Fruit fly (Drosophila melanogaster) whole organism, embryonic: Measurements from ENCODE around the gene PolD2.

Experiments
- Abd-B ChIP-seq: fragments of 200-800 bp; sonication (Bioruptor generic); optimal IDR thresholded peaks from 2 replicates; lab custom pipeline; 2018; ENCODE audit warnings: missing biosample characterization, mild to moderate bottlenecking, missing genetic modification characterization, moderate library complexity
- Bdp1 ChIP-seq: fragments of 200-800 bp; sonication (Bioruptor generic); optimal IDR thresholded peaks from 3 replicates; lab custom pipeline; 2016; ENCODE audit warnings: missing biosample characterization, missing genetic modification characterization
- CG10959 ChIP-seq: fragments of 200-800 bp; sonication (Bioruptor generic); IDR thresholded peaks from 2 replicates; pipeline ENCODE4 v1.3.6; 2022; ENCODE audit warnings: missing biosample characterization, missing genetic modification characterization
- CG12219 ChIP-seq: fragments of 200-800 bp; sonication (Bioruptor generic); optimal IDR thresholded peaks from 3 replicates; lab custom pipeline; 2018; ENCODE audit warnings: missing biosample characterization, mild to moderate bottlenecking, missing genetic modification characterization
- CG12236 ChIP-seq: fragments of 200-800 bp; sonication (Bioruptor generic); optimal IDR thresholded peaks from 2 replicates; lab custom pipeline; 2016; ENCODE audit warnings: missing biosample characterization, missing genetic modification characterization
- CG13123 ChIP-seq: fragments of 200-800 bp; sonication (Bioruptor generic); optimal IDR thresholded peaks from 2 replicates; lab custom pipeline; 2016; ENCODE audit warnings: missing biosample characterization, missing genetic modification characterization
- CG15073 ChIP-seq: fragments of 200-800 bp; sonication (Bioruptor generic); optimal IDR thresholded peaks from 2 replicates; lab custom pipeline; 2016; ENCODE audit warnings: missing biosample characterization, missing genetic modification characterization
- CG1832 ChIP-seq: fragments of 200-800 bp; sonication (Bioruptor generic); optimal IDR thresholded peaks from 2 replicates; lab custom pipeline; 2017; ENCODE audit warnings: missing biosample characterization, mild to moderate bottlenecking, missing genetic modification characterization, inconsistent platforms
- CG18764 ChIP-seq: fragments of 200-800 bp; sonication (Bioruptor generic); optimal IDR thresholded peaks from 3 replicates; lab custom pipeline; 2016; ENCODE audit warnings: missing biosample characterization, missing genetic modification characterization
- CG2875 ChIP-seq: fragments of 200-800 bp; sonication (Bioruptor generic); optimal IDR thresholded peaks from 2 replicates; lab custom pipeline; 2017; ENCODE audit warnings: missing biosample characterization, mild to moderate bottlenecking, missing genetic modification characterization, missing genetic modification reagents
- CG3163 ChIP-seq: fragments of 200-800 bp; sonication (Bioruptor generic); optimal IDR thresholded peaks from 3 replicates; lab custom pipeline; 2016; ENCODE audit warnings: missing biosample characterization, missing genetic modification characterization
- CG32532 ChIP-seq: fragments of 200-800 bp; sonication (Bioruptor generic); IDR thresholded peaks from 2 replicates; pipeline ENCODE4 v1.3.6; 2022; ENCODE audit warnings: missing biosample characterization, missing genetic modification characterization
- CG32772 ChIP-seq: fragments of 200-800 bp; sonication (Bioruptor generic); IDR thresholded peaks from 2 replicates; pipeline ENCODE4 v1.3.6; 2022; ENCODE audit warnings: missing biosample characterization, missing genetic modification characterization
- CG33213 ChIP-seq: fragments of 200-800 bp; sonication (Bioruptor generic); optimal IDR thresholded peaks from 3 replicates; lab custom pipeline; 2016; ENCODE audit warnings: missing biosample characterization, missing genetic modification characterization
- CG3726 ChIP-seq: fragments of 200-800 bp; sonication (Bioruptor generic); IDR thresholded peaks from 3 replicates; pipeline ENCODE4, ENCODE4 v1.3.6; 2022; ENCODE audit warnings: missing biosample characterization, missing genetic modification characterization
- CG4730 ChIP-seq: fragments of 200-800 bp; sonication (Bioruptor generic); IDR thresholded peaks from 2 replicates; pipeline ENCODE4 v1.3.6; 2022; ENCODE audit warnings: missing biosample characterization, missing genetic modification characterization
- CG5953 ChIP-seq: fragments of 200-800 bp; sonication (Bioruptor generic); IDR thresholded peaks from 2 replicates; pipeline ENCODE4 v1.3.6; 2022; ENCODE audit warnings: missing biosample characterization, missing genetic modification characterization
- CG6654 ChIP-seq: fragments of 200-800 bp; sonication (Bioruptor generic); optimal IDR thresholded peaks from 2 replicates; lab custom pipeline; 2017; ENCODE audit warnings: missing biosample characterization, mild to moderate bottlenecking, missing genetic modification characterization
- CG6813 ChIP-seq: fragments of 200-800 bp; sonication (Bioruptor generic); optimal IDR thresholded peaks from 2 replicates; lab custom pipeline; 2017; ENCODE audit warnings: missing biosample characterization, missing genetic modification characterization, mild to moderate bottlenecking, moderate library complexity, missing genetic modification reagents
- CG7357 ChIP-seq: fragments of 200-800 bp; sonication (Bioruptor generic); IDR thresholded peaks from 3 replicates; pipeline ENCODE4 v1.3.6; 2022; ENCODE audit warnings: missing biosample characterization, missing genetic modification characterization
- CoRest ChIP-seq: fragments of 200-800 bp; sonication (Bioruptor generic); optimal IDR thresholded peaks from 3 replicates; lab custom pipeline; 2018; ENCODE audit warnings: missing biosample characterization, mild to moderate bottlenecking, missing genetic modification characterization, moderate library complexity
- D19A ChIP-seq: fragments of 200-800 bp; optimal IDR thresholded peaks from 3 replicates; lab custom pipeline; 2019; ENCODE audit warnings: missing biosample characterization, mild to moderate bottlenecking, missing genetic modification characterization, moderate library complexity
- D19B ChIP-seq: fragments of 200-800 bp; sonication (Bioruptor generic); optimal IDR thresholded peaks from 2 replicates; lab custom pipeline; 2017; ENCODE audit warnings: missing biosample characterization, mild to moderate bottlenecking, missing genetic modification characterization
- ERR ChIP-seq: fragments of 200-800 bp; sonication (Bioruptor generic); optimal IDR thresholded peaks from 2 replicates; lab custom pipeline; 2016; ENCODE audit warnings: missing biosample characterization, missing genetic modification characterization
- Gsc ChIP-seq: fragments of 200-800 bp; sonication (Bioruptor generic); IDR thresholded peaks from 2 replicates; pipeline ENCODE4 v1.3.6; 2022; ENCODE audit warnings: missing biosample characterization, missing genetic modification characterization
- Gug ChIP-seq: fragments of 200-800 bp; sonication (Bioruptor generic); IDR thresholded peaks from 4 replicates; pipeline ENCODE4 v1.3.6; 2022; ENCODE audit warnings: missing biosample characterization, missing genetic modification characterization
- HLHmδ ChIP-seq: fragments of 200-800 bp; sonication (Bioruptor generic); optimal IDR thresholded peaks from 2 replicates; lab custom pipeline; 2018; ENCODE audit warnings: missing biosample characterization, mild to moderate bottlenecking, missing genetic modification characterization, moderate library complexity
- Lim3 ChIP-seq: fragments of 200-800 bp; sonication (Bioruptor generic); IDR thresholded peaks from 2 replicates; pipeline ENCODE4 v1.3.6; 2022; ENCODE audit warnings: missing biosample characterization, missing genetic modification characterization
- TFAM ChIP-seq: fragments of 200-800 bp; sonication (Bioruptor generic); optimal IDR thresholded peaks from 2 replicates; lab custom pipeline; 2017; ENCODE audit warnings: missing biosample characterization, missing genetic modification characterization, inconsistent platforms
- amos ChIP-seq: fragments of 200-800 bp; sonication (Bioruptor generic); IDR thresholded peaks from 2 replicates; pipeline ENCODE4 v1.3.6; 2022; ENCODE audit warnings: missing biosample characterization, missing genetic modification characterization; ENCODE audit not compliant: partially characterized antibody
- ara ChIP-seq: fragments of 200-800 bp; sonication (Bioruptor generic); IDR thresholded peaks from 2 replicates; pipeline ENCODE4 v1.3.6; 2022; ENCODE audit warnings: missing biosample characterization, missing genetic modification characterization
- ci ChIP-seq: fragments of 200-800 bp; sonication (Bioruptor generic); IDR thresholded peaks from 3 replicates; pipeline ENCODE4 v1.3.6; 2022; ENCODE audit warnings: missing biosample characterization, missing genetic modification characterization
- crc ChIP-seq: fragments of 200-800 bp; sonication (Bioruptor generic); optimal IDR thresholded peaks from 2 replicates; lab custom pipeline; 2016; ENCODE audit warnings: missing biosample characterization, missing genetic modification characterization
- crol ChIP-seq: fragments of 200-800 bp; sonication (Bioruptor generic); IDR thresholded peaks from 2 replicates; pipeline ENCODE4 v1.3.6; 2022; ENCODE audit warnings: missing biosample characterization, missing genetic modification characterization
- gro ChIP-seq: fragments of 200-800 bp; sonication (Bioruptor generic); optimal IDR thresholded peaks from 2 replicates; lab custom pipeline; 2016; ENCODE audit warnings: missing biosample characterization, missing genetic modification characterization
- ind ChIP-seq: fragments of 200-800 bp; sonication (Bioruptor generic); optimal IDR thresholded peaks from 3 replicates; lab custom pipeline; 2016; ENCODE audit warnings: missing biosample characterization, missing genetic modification characterization
- insv ChIP-seq, 2 experiments: fragments of 200-800 bp; sonication (Bioruptor generic); optimal IDR thresholded peaks; 3 replicates each; lab custom pipeline; 2016 to 2018; ENCODE audit warnings: missing biosample characterization in 2 of 2, missing genetic modification characterization in 2 of 2
- inv ChIP-seq: fragments of 200-800 bp; sonication (Bioruptor generic); IDR thresholded peaks from 2 replicates; pipeline ENCODE4 v1.3.6; 2022; ENCODE audit warnings: missing biosample characterization, missing genetic modification characterization; ENCODE audit not compliant: partially characterized antibody
- knrl ChIP-seq: fragments of 200-800 bp; sonication (Bioruptor generic); IDR thresholded peaks from 3 replicates; pipeline ENCODE4 v1.3.6; 2022; ENCODE audit warnings: missing biosample characterization, missing genetic modification characterization; ENCODE audit not compliant: partially characterized antibody
- lola ChIP-seq, 3 experiments: fragments of >200 bp in 2 of 3; fragments of 200-800 bp in 1 of 3; sonication (Bioruptor generic) in 1 of 3; optimal IDR thresholded peaks; 2 replicates each; lab custom pipeline; 2017 to 2019; ENCODE audit warnings: missing biosample characterization in 3 of 3, missing genetic modification characterization in 3 of 3, mild to moderate bottlenecking in 1 of 3, moderate library complexity in 1 of 3
- mirr ChIP-seq: fragments of 200-800 bp; sonication (Bioruptor generic); optimal IDR thresholded peaks from 3 replicates; lab custom pipeline; 2018; ENCODE audit warnings: missing biosample characterization, mild to moderate bottlenecking, missing genetic modification characterization
- mld ChIP-seq: fragments of 200-800 bp; sonication (Bioruptor generic); IDR thresholded peaks from 3 replicates; pipeline ENCODE4 v1.3.6; 2022; ENCODE audit warnings: missing biosample characterization, missing genetic modification characterization; ENCODE audit not compliant: partially characterized antibody
- nmo ChIP-seq: fragments of 200-800 bp; sonication (Bioruptor generic); optimal IDR thresholded peaks from 2 replicates; lab custom pipeline; 2018; ENCODE audit warnings: missing biosample characterization, mild to moderate bottlenecking, missing genetic modification characterization, moderate library complexity
- run ChIP-seq: fragments of 200-800 bp; sonication (Bioruptor generic); optimal IDR thresholded peaks from 3 replicates; lab custom pipeline; 2018; ENCODE audit warnings: missing biosample characterization, mild to moderate bottlenecking, missing genetic modification characterization
- sc ChIP-seq, 3 experiments: fragments of >200 bp in 2 of 3; fragments of 200-800 bp in 1 of 3; sonication (Bioruptor generic) in 1 of 3; optimal IDR thresholded peaks; 2 replicates in 2 of 3; 3 replicates in 1 of 3; lab custom pipeline; 2017; ENCODE audit warnings: mild to moderate bottlenecking in 1 of 3, missing biosample characterization in 1 of 3, missing genetic modification characterization in 1 of 3, missing genetic modification reagents in 1 of 3
- so ChIP-seq: fragments of 200-800 bp; sonication (Bioruptor generic); IDR thresholded peaks from 3 replicates; pipeline ENCODE4 v1.3.6; 2022; ENCODE audit warnings: missing biosample characterization, missing genetic modification characterization
- ssp ChIP-seq: fragments of 200-800 bp; sonication (Bioruptor generic); IDR thresholded peaks from 2 replicates; pipeline ENCODE4 v1.3.6; 2022; ENCODE audit warnings: missing biosample characterization, missing genetic modification characterization
- tna ChIP-seq: fragments of 200-800 bp; sonication (Bioruptor generic); IDR thresholded peaks from 2 replicates; pipeline ENCODE4 v1.3.6; 2022; ENCODE audit warnings: missing biosample characterization, missing genetic modification characterization; ENCODE audit not compliant: partially characterized antibody
- unpg ChIP-seq: fragments of 200-800 bp; sonication (Bioruptor generic); optimal IDR thresholded peaks from 3 replicates; lab custom pipeline; 2018; ENCODE audit warnings: missing biosample characterization, mild to moderate bottlenecking, missing genetic modification characterization, moderate library complexity
- vfl ChIP-seq: fragments of 200-800 bp; sonication (Bioruptor generic); optimal IDR thresholded peaks from 2 replicates; lab custom pipeline; 2016; ENCODE audit warnings: missing biosample characterization, missing genetic modification characterization

PolD2 gene

dm6 chr3L:1808631-1809030, 33.2 kb downstream of the PolD2 start (continued):
- TF ChIP-seq ind: peak; percentile 91
- TF ChIP-seq knrl: no peak
- peak; percentile 77 for TF ChIP-seq CG7357
- TF ChIP-seq CG6654 (GFP tag; lab: Kevin White, UChicago): peak; percentile 31
- peak; percentile 90 for TF ChIP-seq CoRest (tag; lab: Kevin White, UChicago)
- TF ChIP-seq ERR (GFP tag; lab: Kevin White, UChicago): peak; percentile 81
- no peak for TF ChIP-seq crol (GFP tag; lab: Robert Waterston, UW)
- TF ChIP-seq CG12219: peak; percentile 91
- TF ChIP-seq CG1832 (GFP tag; lab: Kevin White, UChicago): no peak
- peak; percentile 78 for TF ChIP-seq Gsc (GFP tag; lab: Robert Waterston, UW)
- peak; percentile 84 for TF ChIP-seq CG10959
- TF ChIP-seq CG6813 (GFP tag; lab: Kevin White, UChicago): peak; percentile 78
- TF ChIP-seq run (tag; lab: Kevin White, UChicago): peak; percentile 74
- TF ChIP-seq Bdp1 (GFP tag; lab: Kevin White, UChicago): peak; percentile 73
- peak; percentile 80 for TF ChIP-seq CG18764 (GFP tag; lab: Kevin White, UChicago)
- peak; percentile 83 for TF ChIP-seq CG5953
- peak; percentile 93 for TF ChIP-seq CG32532 (GFP tag; lab: Robert Waterston, UW)
- TF ChIP-seq TFAM: peak; percentile 26
- TF ChIP-seq CG4730: peak; percentile 92
- TF ChIP-seq ssp: peak; percentile 82
- TF ChIP-seq CG12236 (GFP tag; lab: Kevin White, UChicago): peak; percentile 73
- TF ChIP-seq gro (GFP tag; lab: Kevin White, UChicago): peak; percentile 90
- peak; percentile 88 for TF ChIP-seq ara (GFP tag; lab: Robert Waterston, UW)
- TF ChIP-seq CG2875 (GFP tag; lab: Kevin White, UChicago): peak; percentile 79
- TF ChIP-seq so (GFP tag; lab: Robert Waterston, UW): peak; percentile 93
- TF ChIP-seq crc: peak; percentile 82
- no peak for TF ChIP-seq mld
- peak; percentile 83 for TF ChIP-seq CG32772 (GFP tag; lab: Robert Waterston, UW)
- TF ChIP-seq tna (GFP tag; lab: Robert Waterston, UW): no peak
- TF ChIP-seq lola (GFP tag; optimal IDR thresholded peaks at IDR 0.05; lab: Kevin White, UChicago): peak in 1 of 3 experiments; percentile 64
- TF ChIP-seq D19A (tag; lab: Kevin White, UChicago): no peak
- TF ChIP-seq insv (GFP tag; optimal IDR thresholded peaks at IDR 0.05; lab: Kevin White, UChicago): no peak
- peak; percentile 81 for TF ChIP-seq CG13123 (GFP tag; lab: Kevin White, UChicago)
- peak; percentile 28 for TF ChIP-seq CG15073
- peak; percentile 87 for TF ChIP-seq CG33213
- peak; percentile 90 for TF ChIP-seq Abd-B (GFP tag; lab: Kevin White, UChicago)
- peak; percentile 70 for TF ChIP-seq D19B
- TF ChIP-seq Gug (GFP tag; lab: Robert Waterston, UW): peak; percentile 91
- no peak for TF ChIP-seq sc (optimal IDR thresholded peaks at IDR 0.05; lab: Kevin White, UChicago)
- no peak for TF ChIP-seq sc (GFP tag; optimal IDR thresholded peaks at IDR 0.05; lab: Kevin White, UChicago)
- no peak for TF ChIP-seq HLHmδ (GFP tag; lab: Kevin White, UChicago)
- peak; percentile 77 for TF ChIP-seq vfl
- TF ChIP-seq amos: no peak
- TF ChIP-seq inv (GFP tag; lab: Robert Waterston, UW): no peak
- TF ChIP-seq nmo (GFP tag; lab: Kevin White, UChicago): peak; percentile 86
- peak; percentile 74 for TF ChIP-seq mirr
- TF ChIP-seq unpg (GFP tag; lab: Kevin White, UChicago): peak; percentile 93
- peak; percentile 53 for TF ChIP-seq Lim3 (GFP tag; lab: Robert Waterston, UW)
- TF ChIP-seq ci (GFP tag; lab: Robert Waterston, UW): peak; percentile 94
- peak; percentile 67 for TF ChIP-seq CG3163 (GFP tag; lab: Kevin White, UChicago)
- TF ChIP-seq CG3726 (GFP tag; lab: Robert Waterston, UW): peak; percentile 80
